Fruit fly (Drosophila melanogaster): ENCODE data around the gene CG1677.
A peak's percentile ranks its signal among the peaks of the same experiment; 100 is the strongest.

DNA sequence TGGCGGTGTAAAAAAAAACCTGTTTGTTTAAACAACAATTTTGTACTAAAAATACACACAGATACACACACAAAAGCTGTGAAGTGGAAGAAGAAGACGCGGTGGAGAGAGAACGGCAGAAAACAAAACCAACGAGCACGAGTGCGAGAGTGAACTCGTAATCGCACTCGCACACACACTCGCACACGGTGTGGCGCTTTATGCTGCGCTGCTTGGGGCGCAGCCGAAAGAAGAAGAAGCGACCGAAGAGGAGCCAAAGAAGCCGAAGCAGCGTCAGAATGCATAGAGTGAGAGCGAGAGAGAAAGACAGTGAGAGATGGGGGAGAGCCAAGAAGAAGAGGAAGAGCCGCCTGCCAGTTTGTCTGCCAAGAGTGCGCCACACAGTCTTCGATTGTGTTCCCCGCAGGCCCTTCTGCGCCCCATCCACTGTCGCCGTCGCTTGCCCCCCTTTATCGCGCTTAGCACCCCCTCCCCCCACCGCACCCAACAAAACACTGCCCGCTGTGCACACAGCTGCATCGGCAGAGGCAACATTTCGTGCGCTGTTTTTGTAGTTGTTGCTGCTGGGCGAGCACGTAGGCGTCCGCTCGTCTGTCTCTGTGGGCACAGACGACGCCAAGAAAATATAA, 104.8 kb downstream of the CG1677 start:
- TF ChIP-seq Rel (GFP tag; optimal IDR thresholded peaks at IDR 0.05) (no peak), Rel (tag; optimal IDR thresholded peaks at IDR 0.05) (no peak), h (GFP tag; optimal IDR thresholded peaks at IDR 0.05) (peak; percentile 48)

Data from whole organism, wandering third instar larva.